Fruit fly (Drosophila melanogaster) whole organism: Measurements from ENCODE around the gene Indy.

Experiments
- pan ChIP-seq: fragments of >200 bp; optimal IDR thresholded peaks from 2 replicates; lab custom pipeline; 2017
- psq ChIP-seq: fragments of >200 bp; optimal IDR thresholded peaks from 2 replicates; lab custom pipeline; 2017

DNA sequence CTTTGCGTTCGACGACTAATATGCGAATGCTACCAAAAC is at the start of gene Indy:
- TF ChIP-seq psq = no peak
- TF ChIP-seq pan = no peak
